Worm (Caenorhabditis elegans): ENCODE measurements around the gene rfip-1.

rfip-1 gene

ce11 chrII:5839227-5839626 is 45.1 kb upstream of the rfip-1 start, which contains the start of gene ZK1248.19 (continued):
- TF ChIP-seq nfya-1 (tag; optimal IDR thresholded peaks at IDR 0.05; ENCODE audit: insufficient read depth) (peak; percentile 28), ztf-4 (tag; optimal IDR thresholded peaks at IDR 0.05) (no peak), nhr-237 (tag; optimal IDR thresholded peaks at IDR 0.05) (no peak)

- TF ChIP-seq lin-39 (tag; optimal IDR thresholded peaks at IDR 0.05) (peak; percentile 9), jun-1 (tag; optimal IDR thresholded peaks at IDR 0.05) (no peak), nhr-67 (tag; optimal IDR thresholded peaks at IDR 0.05) (no peak)
These were observed 43.3 kb upstream of the rfip-1 start, which contains the start of gene lec-5 for ce11 chrII:5841053-5841547. Gene lec-5 (minus strand): TSS chrII:5841103.

ce11 chrII:5841866-5842265 is 42.5 kb upstream of the rfip-1 start, which contains the start of gene nep-25:
Gene nep-25 (plus strand): TSS chrII:5842240.
- TF ChIP-seq mdl-1 (tag; optimal IDR thresholded peaks at IDR 0.05) (no peak), ztf-11 (tag; optimal IDR thresholded peaks at IDR 0.05) (no peak), fkh-10 (GFP tag; optimal IDR thresholded peaks at IDR 0.05) (no peak), nhr-237 (tag; optimal IDR thresholded peaks at IDR 0.05) (no peak), ceh-82 (tag; optimal IDR thresholded peaks at IDR 0.05) (no peak), pqm-1 (tag; optimal IDR thresholded peaks at IDR 0.05) (no peak), nhr-12 (tag; optimal IDR thresholded peaks at IDR 0.05) (no peak), lin-15B (tag; optimal IDR thresholded peaks at IDR 0.05) (no peak), hmg-11 (tag; optimal IDR thresholded peaks at IDR 0.05) (no peak), elt-2 (tag; optimal IDR thresholded peaks at IDR 0.05) (no peak), aly-2 (tag; optimal IDR thresholded peaks at IDR 0.05) (no peak), ceh-9 (tag; optimal IDR thresholded peaks at IDR 0.05) (no peak), ztf-4 (tag; optimal IDR thresholded peaks at IDR 0.05) (no peak), lsy-12 (tag; optimal IDR thresholded peaks at IDR 0.05) (no peak), unc-39 (tag; optimal IDR thresholded peaks at IDR 0.05) (no peak), daf-12 (tag; optimal IDR thresholded peaks at IDR 0.05) (no peak), sea-2 (GFP tag; optimal IDR thresholded peaks at IDR 0.05) (no peak), nhr-77 (tag; optimal IDR thresholded peaks at IDR 0.05) (no peak)

- TF ChIP-seq unc-62 (GFP tag; optimal IDR thresholded peaks at IDR 0.05) (peak; percentile 74), tbx-2 (tag; optimal IDR thresholded peaks at IDR 0.05) (peak; percentile 97), ama-1 (optimal IDR thresholded peaks at IDR 0.05) (peak; percentile 100), nhr-43 (tag; optimal IDR thresholded peaks at IDR 0.05; ENCODE audit: poor library complexity, severe bottlenecking) (peak; percentile 95), ceh-9 (tag; optimal IDR thresholded peaks at IDR 0.05) (peak; percentile 37), pqm-1 (tag; optimal IDR thresholded peaks at IDR 0.05) (peak; percentile 94), aly-2 (tag; optimal IDR thresholded peaks at IDR 0.05) (peak; percentile 96), nfya-1 (tag; optimal IDR thresholded peaks at IDR 0.05; ENCODE audit: insufficient read depth) (peak; percentile 99), ztf-11 (tag; optimal IDR thresholded peaks at IDR 0.05) (no peak), egl-27 (tag; optimal IDR thresholded peaks at IDR 0.05) (peak; percentile 92), R02D3.7 (tag; optimal IDR thresholded peaks at IDR 0.05) (peak; percentile 96), fkh-2 (tag; optimal IDR thresholded peaks at IDR 0.05) (peak; percentile 82), ZK546.5 (tag; optimal IDR thresholded peaks at IDR 0.05) (peak; percentile 73), skn-1 (tag; optimal IDR thresholded peaks at IDR 0.05) (peak; percentile 96), fkh-10 (GFP tag; optimal IDR thresholded peaks at IDR 0.05) (peak; percentile 100), jun-1 (tag; optimal IDR thresholded peaks at IDR 0.05) (peak; percentile 99), fos-1 (tag; optimal IDR thresholded peaks at IDR 0.05) (peak; percentile 87), eor-1 (tag; optimal IDR thresholded peaks at IDR 0.05) (peak in 1 of 2 experiments; percentile 84), mml-1 (tag; optimal IDR thresholded peaks at IDR 0.05) (no peak), nhr-77 (tag; optimal IDR thresholded peaks at IDR 0.05) (peak; percentile 96), nhr-23 (tag; optimal IDR thresholded peaks at IDR 0.05) (peak; percentile 99), nhr-11 (tag; optimal IDR thresholded peaks at IDR 0.05) (peak; percentile 94), nhr-12 (tag; optimal IDR thresholded peaks at IDR 0.05) (peak; percentile 45), elt-2 (tag; optimal IDR thresholded peaks at IDR 0.05) (peak; percentile 99), hmg-11 (tag; optimal IDR thresholded peaks at IDR 0.05) (peak; percentile 99), lsy-12 (tag; optimal IDR thresholded peaks at IDR 0.05) (peak; percentile 99), nhr-25 (tag; optimal IDR thresholded peaks at IDR 0.05) (peak; percentile 99), nhr-237 (tag; optimal IDR thresholded peaks at IDR 0.05) (no peak), ceh-82 (tag; optimal IDR thresholded peaks at IDR 0.05) (peak; percentile 96), nhr-28 (tag; optimal IDR thresholded peaks at IDR 0.05) (peak; percentile 90), elt-3 (tag; optimal IDR thresholded peaks at IDR 0.05) (peak in 2 of 3 experiments; percentile 91 to 97), unc-39 (tag; optimal IDR thresholded peaks at IDR 0.05) (peak; percentile 73), nhr-67 (tag; optimal IDR thresholded peaks at IDR 0.05) (no peak), elt-1 (tag; optimal IDR thresholded peaks at IDR 0.05) (peak; percentile 85), ztf-4 (tag; optimal IDR thresholded peaks at IDR 0.05) (peak; percentile 79), nhr-76 (tag; optimal IDR thresholded peaks at IDR 0.05) (peak; percentile 80), ceh-28 (tag; optimal IDR thresholded peaks at IDR 0.05) (peak; percentile 97), mdl-1 (tag; optimal IDR thresholded peaks at IDR 0.05) (peak; percentile 75), ceh-16 (tag; optimal IDR thresholded peaks at IDR 0.05) (peak; percentile 62), snpc-4 (tag; optimal IDR thresholded peaks at IDR 0.05) (peak; percentile 100), daf-12 (tag; optimal IDR thresholded peaks at IDR 0.05) (peak; percentile 94)
These were observed 39.6 kb upstream of the rfip-1 start for ce11 chrII:5844694-5845129.
